Worm (Caenorhabditis elegans): ENCODE measurements around the gene Y41G9A.5.

DNA sequence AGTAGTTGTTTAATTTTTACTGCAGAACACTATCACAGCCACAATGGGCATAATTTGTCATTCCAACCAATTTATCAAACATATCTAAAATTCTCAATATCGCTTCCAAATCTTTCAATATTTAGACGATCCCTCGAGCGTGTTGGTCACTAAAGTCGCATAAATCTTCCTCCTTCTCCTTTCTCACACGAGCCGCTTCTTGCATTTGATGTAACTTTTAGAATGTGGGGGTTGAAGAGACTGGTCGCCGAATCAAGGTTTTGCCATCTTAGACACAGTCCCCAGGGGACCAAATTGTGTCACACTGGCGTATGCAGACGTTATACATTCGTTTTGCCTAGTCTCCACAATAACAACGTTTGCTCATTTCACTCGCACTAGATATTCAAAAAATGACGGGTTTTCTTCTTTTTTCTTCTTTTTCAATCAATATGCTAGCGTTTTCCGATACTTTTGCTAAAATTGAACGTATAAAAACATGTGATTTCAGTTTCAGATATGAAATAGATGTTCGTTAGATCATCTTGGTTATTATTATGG is 11.0 kb downstream of the Y41G9A.5 start, which contains the start of gene gbb-1:
- TF ChIP-seq nhr-11 (tag; optimal IDR thresholded peaks at IDR 0.05) (no peak), F13H6.1 (tag; optimal IDR thresholded peaks at IDR 0.05) (no peak), sem-4 (tag; optimal IDR thresholded peaks at IDR 0.05) (no peak), lin-13 (GFP tag; optimal IDR thresholded peaks at IDR 0.05) (no peak), skn-1 (tag; optimal IDR thresholded peaks at IDR 0.05) (no peak), ztf-4 (tag; optimal IDR thresholded peaks at IDR 0.05) (no peak), unc-62 (GFP tag; optimal IDR thresholded peaks at IDR 0.05) (no peak), blmp-1 (tag; optimal IDR thresholded peaks at IDR 0.05; ENCODE audit: insufficient read depth) (no peak)

All from whole organism, L2 larva.